Fruit fly (Drosophila melanogaster): ENCODE results near the gene COX7A.

COX7A gene

dm6 chr3R:8313038-8313437, 27.8 kb downstream of the COX7A start, which contains the start of gene CG7483 (continued):
- TF ChIP-seq pzg (GFP tag; optimal IDR thresholded peaks at IDR 0.05): peak; percentile 76
- no peak for TF ChIP-seq Hr3 (GFP tag; optimal IDR thresholded peaks at IDR 0.05)
- no peak for TF ChIP-seq CG8359 (GFP tag; optimal IDR thresholded peaks at IDR 0.05; ENCODE audit: borderline replicate concordance)
- TF ChIP-seq CG14441 (GFP tag; IDR thresholded peaks at IDR 0.05): no peak
- TF ChIP-seq HmgZ (tag; optimal IDR thresholded peaks at IDR 0.05): no peak
- TF ChIP-seq phol (tag; optimal IDR thresholded peaks at IDR 0.05): peak; percentile 22
- TF ChIP-seq eve (GFP tag; optimal IDR thresholded peaks at IDR 0.05): no peak
- no peak for TF ChIP-seq ewg (GFP tag; optimal IDR thresholded peaks at IDR 0.05)
- TF ChIP-seq Max (GFP tag; optimal IDR thresholded peaks at IDR 0.05): no peak
- peak; percentile 58 for TF ChIP-seq trem (tag; optimal IDR thresholded peaks at IDR 0.05)
- no peak for TF ChIP-seq sima (GFP tag; optimal IDR thresholded peaks at IDR 0.05)
- TF ChIP-seq CG33213 (GFP tag; optimal IDR thresholded peaks at IDR 0.05): no peak
- TF ChIP-seq CG12219 (GFP tag; optimal IDR thresholded peaks at IDR 0.05): no peak
- peak; percentile 97 for TF ChIP-seq Dref (GFP tag; IDR thresholded peaks at IDR 0.05)
- no peak for TF ChIP-seq Nf-YB (GFP tag; optimal IDR thresholded peaks at IDR 0.05)
- TF ChIP-seq danr (GFP tag; IDR thresholded peaks at IDR 0.05): no peak
- no peak for TF ChIP-seq Atf3 (GFP tag; optimal IDR thresholded peaks at IDR 0.05)
- no peak for TF ChIP-seq D19A (tag; optimal IDR thresholded peaks at IDR 0.05)
- no peak for TF ChIP-seq CG14965 (GFP tag; optimal IDR thresholded peaks at IDR 0.05; ENCODE audit: borderline replicate concordance)
- no peak for TF ChIP-seq CG14667 (GFP tag; IDR thresholded peaks at IDR 0.05)
- peak; percentile 78 for TF ChIP-seq sna (GFP tag; IDR thresholded peaks at IDR 0.05; ENCODE audit: partially characterized antibody)
- TF ChIP-seq CG2129 (GFP tag; IDR thresholded peaks at IDR 0.05; ENCODE audit: partially characterized antibody): peak; percentile 66
- no peak for TF ChIP-seq zfh2 (GFP tag; optimal IDR thresholded peaks at IDR 0.05)
- no peak for TF ChIP-seq so (GFP tag; IDR thresholded peaks at IDR 0.05)
- TF ChIP-seq Dbx (GFP tag; IDR thresholded peaks at IDR 0.05): no peak
- no peak for TF ChIP-seq gce (GFP tag; IDR thresholded peaks at IDR 0.05)
- no peak for TF ChIP-seq cad (GFP tag; optimal IDR thresholded peaks at IDR 0.05)
- TF ChIP-seq NK7.1 (GFP tag; optimal IDR thresholded peaks at IDR 0.05): no peak
- no peak for TF ChIP-seq vfl (GFP tag; optimal IDR thresholded peaks at IDR 0.05)
- TF ChIP-seq ac (GFP tag; optimal IDR thresholded peaks at IDR 0.05): no peak
- peak; percentile 88 for TF ChIP-seq unc-4 (GFP tag; IDR thresholded peaks at IDR 0.05; ENCODE audit: partially characterized antibody)
- peak; percentile 62 for TF ChIP-seq MBD-R2 (GFP tag; IDR thresholded peaks at IDR 0.05)
- no peak for TF ChIP-seq Tbp (GFP tag; optimal IDR thresholded peaks at IDR 0.05)
- TF ChIP-seq CG2202 (tag; optimal IDR thresholded peaks at IDR 0.05): no peak
- no peak for TF ChIP-seq Eip74EF (GFP tag; optimal IDR thresholded peaks at IDR 0.05)
- peak; percentile 34 for TF ChIP-seq Sin3A (optimal IDR thresholded peaks at IDR 0.05)
- no peak for TF ChIP-seq Hmr (GFP tag; optimal IDR thresholded peaks at IDR 0.05)
- no peak for TF ChIP-seq cg (GFP tag; optimal IDR thresholded peaks at IDR 0.05)
- TF ChIP-seq ap (GFP tag; IDR thresholded peaks at IDR 0.05): no peak
- TF ChIP-seq CG7839 (tag; optimal IDR thresholded peaks at IDR 0.05): no peak
- TF ChIP-seq Vsx1 (GFP tag; optimal IDR thresholded peaks at IDR 0.05): no peak
- no peak for TF ChIP-seq CG4328 (GFP tag; optimal IDR thresholded peaks at IDR 0.05)
- TF ChIP-seq H2.0 (GFP tag; IDR thresholded peaks at IDR 0.05): no peak
- peak; percentile 15 for TF ChIP-seq CG3995 (GFP tag; optimal IDR thresholded peaks at IDR 0.05)
- TF ChIP-seq sug (tag; optimal IDR thresholded peaks at IDR 0.05): peak; percentile 19
- TF ChIP-seq CG1792 (GFP tag; optimal IDR thresholded peaks at IDR 0.05): no peak
- no peak for TF ChIP-seq CG9727 (GFP tag; optimal IDR thresholded peaks at IDR 0.05)
- no peak for TF ChIP-seq tgo (GFP tag; IDR thresholded peaks at IDR 0.05)
- TF ChIP-seq CG2875 (GFP tag; optimal IDR thresholded peaks at IDR 0.05): no peak
- TF ChIP-seq Doc3 (GFP tag; IDR thresholded peaks at IDR 0.05; ENCODE audit: partially characterized antibody): peak; percentile 77
- TF ChIP-seq CG10654 (GFP tag; optimal IDR thresholded peaks at IDR 0.05): no peak
- peak; percentile 75 for TF ChIP-seq YL-1 (GFP tag; optimal IDR thresholded peaks at IDR 0.05)
